Worm (Caenorhabditis elegans): Measurements from ENCODE around the gene flp-25.

DNA sequence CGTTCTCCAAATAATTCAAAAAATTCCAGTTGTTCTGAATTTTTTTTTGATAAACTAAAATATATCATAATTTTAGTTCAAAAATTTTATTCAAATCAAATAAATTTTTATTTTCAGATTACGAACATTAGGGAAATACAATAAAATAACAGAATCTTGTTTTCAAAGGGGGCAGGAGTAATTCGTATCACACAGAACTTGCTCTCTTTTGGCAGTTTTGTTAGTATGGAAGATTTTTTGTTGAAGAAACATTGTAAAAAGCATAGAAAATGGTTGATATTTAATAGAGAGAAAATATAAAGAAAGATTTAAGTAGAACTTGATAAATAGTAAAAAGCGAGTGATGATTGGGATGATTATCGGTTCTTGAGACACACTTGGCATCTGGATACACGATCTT, 24.5 kb upstream of the flp-25 start:
- TF ChIP-seq T23F11.4 (GFP tag; optimal IDR thresholded peaks at IDR 0.05): no peak
- TF ChIP-seq fkh-6 (tag; optimal IDR thresholded peaks at IDR 0.05): no peak
- TF ChIP-seq ama-1 (optimal IDR thresholded peaks at IDR 0.05): no peak

All from whole organism, late embryonic.